Fruit fly (Drosophila melanogaster): ENCODE results near the gene yps.

- TF ChIP-seq pan (optimal IDR thresholded peaks at IDR 0.05) (no peak), Dll (optimal IDR thresholded peaks at IDR 0.05) (no peak), usp (GFP tag; optimal IDR thresholded peaks at IDR 0.05) (no peak)
These were observed 8.8 kb downstream of the yps start, which contains the start of gene vers for dm6 chr3L:12115966-12116735.

All from whole organism.